Worm (Caenorhabditis elegans): Measurements from ENCODE around the gene cct-5.
A peak's percentile ranks its signal among the peaks of the same experiment; 100 is the strongest.

The cct-5 gene

DNA sequence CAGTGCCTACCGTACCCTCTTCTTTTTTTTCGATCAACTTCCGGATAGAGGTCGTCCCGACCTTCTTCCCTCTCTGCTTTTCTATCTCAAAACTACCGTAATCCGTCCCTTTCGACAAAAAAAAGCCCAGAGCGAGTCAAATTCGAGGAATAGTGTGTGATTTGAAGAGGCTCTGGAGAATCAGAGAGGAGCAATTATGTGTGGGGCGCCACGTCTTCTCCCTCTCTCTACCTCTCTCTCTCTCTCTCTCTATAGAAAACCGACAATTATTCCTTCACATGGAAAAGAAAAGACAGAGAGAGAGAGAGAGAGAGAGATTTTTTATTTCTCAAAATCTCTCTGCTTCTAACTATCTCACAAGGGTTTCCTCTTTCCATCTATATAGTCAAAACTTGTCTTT, 51.3 kb downstream of the cct-5 start (continued):
- TF ChIP-seq C34B4.2 (tag; optimal IDR thresholded peaks at IDR 0.05) = no peak

- TF ChIP-seq pax-3 (tag; optimal IDR thresholded peaks at IDR 0.05) = no peak
- no peak for TF ChIP-seq zag-1 (tag; optimal IDR thresholded peaks at IDR 0.05)
- TF ChIP-seq nhr-19 (GFP tag; conservative IDR thresholded peaks at IDR 0.05) = no peak
- no peak for TF ChIP-seq C04F5.9 (tag; optimal IDR thresholded peaks at IDR 0.05)
- no peak for TF ChIP-seq elt-3 (tag; optimal IDR thresholded peaks at IDR 0.05)
- no peak for TF ChIP-seq hpl-2 (GFP tag; optimal IDR thresholded peaks at IDR 0.05)
- no peak for TF ChIP-seq snpc-4 (tag; optimal IDR thresholded peaks at IDR 0.05)
- no peak for TF ChIP-seq vab-15 (tag; optimal IDR thresholded peaks at IDR 0.05)
- no peak for TF ChIP-seq sox-4 (tag; optimal IDR thresholded peaks at IDR 0.05)
- no peak for TF ChIP-seq mep-1 (tag; optimal IDR thresholded peaks at IDR 0.05)
Measured at ce11 chrIII:4454919-4455318, 53.0 kb downstream of the cct-5 start.

- no peak for TF ChIP-seq isw-1 (GFP tag; IDR thresholded peaks at IDR 0.05)
- peak; percentile 27 for TF ChIP-seq rnt-1 (tag; optimal IDR thresholded peaks at IDR 0.05)
- TF ChIP-seq ceh-8 (GFP tag; optimal IDR thresholded peaks at IDR 0.05) = no peak
- peak; percentile 10 for TF ChIP-seq lin-14 (GFP tag; optimal IDR thresholded peaks at IDR 0.05)
- TF ChIP-seq mab-9 (GFP tag; IDR thresholded peaks at IDR 0.05) = no peak
- no peak for TF ChIP-seq C16A3.4 (tag; optimal IDR thresholded peaks at IDR 0.05)
Measured at ce11 chrIII:4453768-4454167, 54.1 kb downstream of the cct-5 start.

DNA sequence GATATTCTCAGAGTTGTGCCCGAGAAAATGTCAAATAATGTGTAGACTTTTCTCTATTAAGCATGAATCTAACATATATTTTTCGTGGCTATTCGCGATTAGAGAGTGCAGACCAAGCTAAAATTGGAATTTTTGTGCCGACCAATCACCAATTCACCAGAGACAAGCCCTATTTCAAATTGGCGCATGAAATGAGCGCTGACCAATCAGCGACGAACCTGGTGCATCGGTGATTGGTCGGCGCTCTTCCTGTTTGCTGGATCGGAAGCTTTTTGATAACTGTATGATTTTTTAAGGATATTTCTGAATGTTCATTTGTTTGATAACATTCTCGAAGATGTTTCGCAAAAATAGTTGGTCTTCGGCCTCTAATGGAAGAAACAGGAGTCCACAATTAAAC, 54.6 kb downstream of the cct-5 start:
- TF ChIP-seq hlh-17 (GFP tag; optimal IDR thresholded peaks at IDR 0.05; ENCODE audit: borderline replicate concordance) = no peak
- TF ChIP-seq egl-27 (tag; optimal IDR thresholded peaks at IDR 0.05) = no peak
- TF ChIP-seq nhr-76 (tag; optimal IDR thresholded peaks at IDR 0.05) = no peak
- TF ChIP-seq nhr-47 (tag; optimal IDR thresholded peaks at IDR 0.05) = no peak
- no peak for TF ChIP-seq jun-1 (tag; optimal IDR thresholded peaks at IDR 0.05)
- TF ChIP-seq mef-2 (tag; optimal IDR thresholded peaks at IDR 0.05) = no peak
- TF ChIP-seq nhr-11 (tag; optimal IDR thresholded peaks at IDR 0.05) = no peak
- TF ChIP-seq mep-1 (tag; optimal IDR thresholded peaks at IDR 0.05) = no peak
- no peak for TF ChIP-seq dpl-1 (GFP tag; optimal IDR thresholded peaks at IDR 0.05)
- no peak for TF ChIP-seq ceh-63 (GFP tag; optimal IDR thresholded peaks at IDR 0.05)
- TF ChIP-seq lsy-2 (tag; optimal IDR thresholded peaks at IDR 0.05) = no peak
- no peak for TF ChIP-seq hpl-2 (GFP tag; optimal IDR thresholded peaks at IDR 0.05)
- TF ChIP-seq F16B12.6 (tag; optimal IDR thresholded peaks at IDR 0.05) = no peak
- no peak for TF ChIP-seq isw-1 (GFP tag; IDR thresholded peaks at IDR 0.05)

ce11 chrIII:4452749-4453148, 55.2 kb downstream of the cct-5 start:
- TF ChIP-seq nhr-85 (tag) (peak; percentile 76), ceh-82 (tag; optimal IDR thresholded peaks at IDR 0.05) (peak in 1 of 3 experiments; percentile 5), lin-14 (GFP tag; optimal IDR thresholded peaks at IDR 0.05) (peak; percentile 47), lsy-2 (tag; optimal IDR thresholded peaks at IDR 0.05) (peak in 1 of 2 experiments; percentile 31), ceh-8 (GFP tag; optimal IDR thresholded peaks at IDR 0.05) (peak; percentile 8), lin-15B (tag; optimal IDR thresholded peaks at IDR 0.05) (no peak), grh-1 (GFP tag; IDR thresholded peaks at IDR 0.05) (peak; percentile 26; the same call in 1 of the 2 replicates), sox-4 (tag; optimal IDR thresholded peaks at IDR 0.05) (no peak)

ce11 chrIII:4450773-4451423, 57.0 kb downstream of the cct-5 start:
- TF ChIP-seq vab-15 (tag; optimal IDR thresholded peaks at IDR 0.05) = no peak
- TF ChIP-seq lsy-2 (tag; optimal IDR thresholded peaks at IDR 0.05) = peak in 1 of 2 experiments; percentile 12
- no peak for TF ChIP-seq zag-1 (tag; optimal IDR thresholded peaks at IDR 0.05)
- TF ChIP-seq nhr-76 (tag; optimal IDR thresholded peaks at IDR 0.05) = no peak
- peak; percentile 42 for TF ChIP-seq lin-14 (GFP tag; optimal IDR thresholded peaks at IDR 0.05)
- TF ChIP-seq pax-3 (tag; optimal IDR thresholded peaks at IDR 0.05) = peak; percentile 1
- TF ChIP-seq irx-1 (tag; optimal IDR thresholded peaks at IDR 0.05) = no peak

Data from whole organism, L1 larva.